Fruit fly (Drosophila melanogaster): ENCODE data around the gene CG7099.

- TF ChIP-seq toe (GFP tag; optimal IDR thresholded peaks at IDR 0.05) (no peak), Mnt (GFP tag; optimal IDR thresholded peaks at IDR 0.05) (no peak), CG5204 (GFP tag; optimal IDR thresholded peaks at IDR 0.05) (no peak), CG33017 (tag; optimal IDR thresholded peaks at IDR 0.05) (no peak), CG7045 (GFP tag; optimal IDR thresholded peaks at IDR 0.05) (no peak), CG7101 (tag; optimal IDR thresholded peaks at IDR 0.05) (no peak), Clk (GFP tag; optimal IDR thresholded peaks at IDR 0.05) (no peak), ovo (GFP tag; optimal IDR thresholded peaks at IDR 0.05) (no peak), Crg-1 (GFP tag; optimal IDR thresholded peaks at IDR 0.05) (no peak), cic (GFP tag; optimal IDR thresholded peaks at IDR 0.05) (no peak)
Observed at dm6 chr2L:13361465-13361864, 25.9 kb upstream of the CG7099 start, which contains the start of gene CG9377.

Data from whole organism, adult.